Worm (Caenorhabditis elegans): Measurements from ENCODE around the gene twk-16.

Gene twk-16

ce11 chrX:3035972-3036379 is 44.9 kb upstream of the twk-16 start (continued):
- peak; percentile 71 for TF ChIP-seq unc-130 (GFP tag; optimal IDR thresholded peaks at IDR 0.05)
- TF ChIP-seq hlh-30 (tag; optimal IDR thresholded peaks at IDR 0.05; ENCODE audit: insufficient read depth): peak; percentile 83
- peak; percentile 97 for TF ChIP-seq T26A8.4 (GFP tag; IDR thresholded peaks at IDR 0.05)
- TF ChIP-seq mep-1 (tag; optimal IDR thresholded peaks at IDR 0.05): peak; percentile 97
- TF ChIP-seq sdz-12 (GFP tag; optimal IDR thresholded peaks at IDR 0.05): peak; percentile 99
- peak; percentile 99 for TF ChIP-seq tra-1 (GFP tag; IDR thresholded peaks at IDR 0.05)
- TF ChIP-seq php-3 (GFP tag; IDR thresholded peaks at IDR 0.05): peak; percentile 96
- peak; percentile 63 for TF ChIP-seq nhr-28 (tag; optimal IDR thresholded peaks at IDR 0.05)
- peak; percentile 65 for TF ChIP-seq nhr-77 (tag; optimal IDR thresholded peaks at IDR 0.05)
- TF ChIP-seq nhr-102 (tag; optimal IDR thresholded peaks at IDR 0.05): peak; percentile 95
- peak; percentile 99 for TF ChIP-seq Y105C5A.15 (GFP tag; IDR thresholded peaks at IDR 0.05)
- peak; percentile 90 for TF ChIP-seq mxl-2 (GFP tag; conservative IDR thresholded peaks at IDR 0.05)
- peak; percentile 97 for TF ChIP-seq mdt-29 (GFP tag; IDR thresholded peaks at IDR 0.05)
- no peak for TF ChIP-seq ceh-62 (tag; optimal IDR thresholded peaks at IDR 0.05)
- peak; percentile 34 to 82 for TF ChIP-seq mdl-1 (tag; optimal IDR thresholded peaks at IDR 0.05)
- peak; percentile 81 for TF ChIP-seq egl-27 (tag; optimal IDR thresholded peaks at IDR 0.05)
- peak; percentile 86 for TF ChIP-seq ces-1 (GFP tag; optimal IDR thresholded peaks at IDR 0.05)
- peak; percentile 82 for TF ChIP-seq dve-1 (tag; optimal IDR thresholded peaks at IDR 0.05; ENCODE audit: insufficient read depth)
- TF ChIP-seq spr-1 (tag; optimal IDR thresholded peaks at IDR 0.05): peak; percentile 94
- TF ChIP-seq daf-16 (GFP tag; optimal IDR thresholded peaks at IDR 0.05): peak; percentile 84 to 96
- TF ChIP-seq daf-16 (tag; optimal IDR thresholded peaks at IDR 0.05): peak; percentile 85
- TF ChIP-seq zip-2 (tag; optimal IDR thresholded peaks at IDR 0.05): peak; percentile 87
- TF ChIP-seq jun-1 (tag; optimal IDR thresholded peaks at IDR 0.05): peak; percentile 91
- TF ChIP-seq F10B5.3 (tag; optimal IDR thresholded peaks at IDR 0.05): peak; percentile 90
- peak; percentile 95 for TF ChIP-seq saeg-2 (GFP tag; IDR thresholded peaks at IDR 0.05)
- peak; percentile 29 for TF ChIP-seq R02D3.7 (tag; optimal IDR thresholded peaks at IDR 0.05)
- TF ChIP-seq T20F7.1 (GFP tag; optimal IDR thresholded peaks at IDR 0.05): peak; percentile 83
- peak; percentile 96 for TF ChIP-seq snpc-1.2 (GFP tag; IDR thresholded peaks at IDR 0.05)
- peak; percentile 51 for TF ChIP-seq dpl-1 (GFP tag; optimal IDR thresholded peaks at IDR 0.05)
- TF ChIP-seq Y75B8A.6 (GFP tag; IDR thresholded peaks at IDR 0.05): peak; percentile 97
- no peak for TF ChIP-seq ama-1 (optimal IDR thresholded peaks at IDR 0.05)

ce11 chrX:3040021-3040420 is 40.9 kb upstream of the twk-16 start:
- TF ChIP-seq zfp-2 (tag; optimal IDR thresholded peaks at IDR 0.05) (no peak), fkh-10 (GFP tag; optimal IDR thresholded peaks at IDR 0.05) (peak; percentile 33), saeg-2 (GFP tag; IDR thresholded peaks at IDR 0.05) (no peak), ctbp-1 (GFP tag; IDR thresholded peaks at IDR 0.05) (no peak), lin-38 (GFP tag; IDR thresholded peaks at IDR 0.05) (no peak), hif-1 (tag; optimal IDR thresholded peaks at IDR 0.05) (no peak), daf-16 (GFP tag; optimal IDR thresholded peaks at IDR 0.05) (no peak), daf-16 (tag; optimal IDR thresholded peaks at IDR 0.05) (no peak), R02D3.7 (tag; optimal IDR thresholded peaks at IDR 0.05) (no peak), ces-1 (GFP tag; optimal IDR thresholded peaks at IDR 0.05) (peak; percentile 53), spr-3 (GFP tag; optimal IDR thresholded peaks at IDR 0.05) (no peak)

- TF ChIP-seq F49E8.2 (tag; optimal IDR thresholded peaks at IDR 0.05; ENCODE audit: borderline replicate concordance): no peak
- TF ChIP-seq duxl-1 (tag; optimal IDR thresholded peaks at IDR 0.05; ENCODE audit: poor library complexity): no peak
- TF ChIP-seq mxl-3 (GFP tag; optimal IDR thresholded peaks at IDR 0.05): peak; percentile 28
- TF ChIP-seq ama-1 (optimal IDR thresholded peaks at IDR 0.05): no peak
- TF ChIP-seq unc-62 (GFP tag; optimal IDR thresholded peaks at IDR 0.05 in 1 of 2): peak in 1 of 2 experiments; percentile 14
- no peak for TF ChIP-seq unc-62 (tag; optimal IDR thresholded peaks at IDR 0.05)
- no peak for TF ChIP-seq R02D3.7 (tag; optimal IDR thresholded peaks at IDR 0.05)
- no peak for TF ChIP-seq mxl-2 (GFP tag; conservative IDR thresholded peaks at IDR 0.05)
- TF ChIP-seq lir-3 (tag; optimal IDR thresholded peaks at IDR 0.05): no peak
- no peak for TF ChIP-seq ZK546.5 (tag; optimal IDR thresholded peaks at IDR 0.05)
- TF ChIP-seq lin-13 (GFP tag; optimal IDR thresholded peaks at IDR 0.05): no peak
- no peak for TF ChIP-seq egl-27 (tag; optimal IDR thresholded peaks at IDR 0.05)
- no peak for TF ChIP-seq dve-1 (tag; optimal IDR thresholded peaks at IDR 0.05; ENCODE audit: insufficient read depth)
- peak; percentile 69 for TF ChIP-seq aha-1 (tag)
- no peak for TF ChIP-seq pha-4 (GFP tag; IDR thresholded peaks at IDR 0.05)
- no peak for TF ChIP-seq pha-4 (tag; optimal IDR thresholded peaks at IDR 0.05)
- no peak for TF ChIP-seq nhr-11 (tag; optimal IDR thresholded peaks at IDR 0.05)
- TF ChIP-seq ceh-62 (tag; optimal IDR thresholded peaks at IDR 0.05): no peak
- TF ChIP-seq mep-1 (tag; optimal IDR thresholded peaks at IDR 0.05): no peak
- no peak for TF ChIP-seq nhr-77 (tag; optimal IDR thresholded peaks at IDR 0.05)
Observed at ce11 chrX:3040609-3041008, 40.3 kb upstream of the twk-16 start.
